Worm (Caenorhabditis elegans): ENCODE results near the gene Y44A6D.6.

- TF ChIP-seq B0019.2 (GFP tag; conservative IDR thresholded peaks at IDR 0.05) (no peak), nfya-2 (GFP tag; IDR thresholded peaks at IDR 0.05) (no peak), Y53F4B.3 (GFP tag; IDR thresholded peaks at IDR 0.05) (no peak), rec-8 (tag; optimal IDR thresholded peaks at IDR 0.05) (no peak), snpc-4 (GFP tag; optimal IDR thresholded peaks at IDR 0.05) (no peak), snpc-4 (tag; optimal IDR thresholded peaks at IDR 0.05) (no peak), him-1 (tag; optimal IDR thresholded peaks at IDR 0.05) (no peak), hlh-12 (tag; optimal IDR thresholded peaks at IDR 0.05) (no peak), sea-2 (GFP tag; IDR thresholded peaks at IDR 0.05) (no peak), hsf-1 (GFP tag; IDR thresholded peaks at IDR 0.05) (no peak), F57C9.4 (tag; optimal IDR thresholded peaks at IDR 0.05) (no peak), hlh-26 (GFP tag; conservative IDR thresholded peaks at IDR 0.05) (no peak), madf-8 (GFP tag; conservative IDR thresholded peaks at IDR 0.05) (no peak), ztf-18 (tag; optimal IDR thresholded peaks at IDR 0.05) (no peak), unc-62 (GFP tag; optimal IDR thresholded peaks at IDR 0.05) (no peak)
Measured at ce11 chrV:20779707-20780346, 27.3 kb upstream of the Y44A6D.6 start.

All from whole organism, young adult.